Worm (Caenorhabditis elegans) whole organism, L3 larva: Measurements from ENCODE around the gene bath-42.

Experiments used
- ZK546.5 ChIP-seq: sonication (generic microtip); optimal IDR thresholded peaks from 2 replicates; lab custom pipeline; 2017; ENCODE audit warnings: missing biosample characterization, missing genetic modification characterization
- aly-2 ChIP-seq: fragments of 150-350 bp; optimal IDR thresholded peaks from 2 replicates; lab custom pipeline; 2014; ENCODE audit warnings: missing biosample characterization, missing genetic modification characterization
- ceh-16 ChIP-seq: sonication (generic microtip); optimal IDR thresholded peaks from 2 replicates; lab custom pipeline; 2017; ENCODE audit warnings: missing biosample characterization, missing genetic modification characterization
- ceh-28 ChIP-seq: fragments of 150-350 bp; optimal IDR thresholded peaks from 2 replicates; lab custom pipeline; 2014; ENCODE audit warnings: missing biosample characterization, missing genetic modification reagents, missing genetic modification characterization
- ceh-82 ChIP-seq: fragments of 150-350 bp; optimal IDR thresholded peaks from 2 replicates; lab custom pipeline; 2014; ENCODE audit warnings: missing biosample characterization, missing genetic modification characterization
- ceh-9 ChIP-seq: sonication (generic microtip); optimal IDR thresholded peaks from 2 replicates; lab custom pipeline; 2018; ENCODE audit warnings: missing biosample characterization, missing genetic modification characterization
- daf-12 ChIP-seq: fragments of 150-350 bp; optimal IDR thresholded peaks from 2 replicates; lab custom pipeline; 2014; ENCODE audit warnings: missing biosample characterization, missing genetic modification reagents, missing genetic modification characterization
- egl-5 ChIP-seq: fragments of 150-350 bp; optimal IDR thresholded peaks from 2 replicates; lab custom pipeline; 2017; ENCODE audit warnings: missing biosample characterization, missing genetic modification reagents, missing genetic modification characterization, inconsistent platforms
- elt-1 ChIP-seq: fragments of 150-350 bp; optimal IDR thresholded peaks from 2 replicates; lab custom pipeline; 2014; ENCODE audit warnings: missing biosample characterization, missing genetic modification characterization
- elt-2 ChIP-seq: sonication (generic microtip); optimal IDR thresholded peaks from 2 replicates; lab custom pipeline; 2016; ENCODE audit warnings: missing genetic modification reagents, mild to moderate bottlenecking, missing genetic modification characterization, missing compliant biosample characterization
- elt-3 ChIP-seq, 3 experiments: fragments of 150-350 bp in 1 of 3; sonication (generic microtip) in 2 of 3; optimal IDR thresholded peaks; 2 replicates in 2 of 3; 4 replicates in 1 of 3; lab custom pipeline; 2014 to 2017; ENCODE audit warnings: missing biosample characterization in 3 of 3, missing genetic modification characterization in 3 of 3
- eor-1 ChIP-seq, 2 experiments: fragments of 150-350 bp; optimal IDR thresholded peaks; 2 replicates each; lab custom pipeline; 2014 to 2018; ENCODE audit warnings: missing biosample characterization in 2 of 2, missing genetic modification characterization in 2 of 2
- hmg-11 ChIP-seq: sonication (generic microtip); optimal IDR thresholded peaks from 2 replicates; lab custom pipeline; 2016; ENCODE audit warnings: missing genetic modification characterization, missing compliant biosample characterization
- jun-1 ChIP-seq: fragments of 150-350 bp; optimal IDR thresholded peaks from 2 replicates; lab custom pipeline; 2014; ENCODE audit warnings: missing biosample characterization, missing genetic modification reagents, missing genetic modification characterization
- lin-15B ChIP-seq: fragments of 150-350 bp; optimal IDR thresholded peaks from 2 replicates; lab custom pipeline; 2014; ENCODE audit warnings: missing biosample characterization, missing genetic modification characterization
- lsy-12 ChIP-seq: sonication (generic microtip); optimal IDR thresholded peaks from 2 replicates; lab custom pipeline; 2016; ENCODE audit warnings: mild to moderate bottlenecking, missing genetic modification characterization, missing compliant biosample characterization
- mdl-1 ChIP-seq: fragments of 150-350 bp; optimal IDR thresholded peaks from 2 replicates; lab custom pipeline; 2014; ENCODE audit warnings: missing biosample characterization, missing genetic modification characterization
- nhr-11 ChIP-seq: fragments of 150-350 bp; optimal IDR thresholded peaks from 2 replicates; lab custom pipeline; 2014; ENCODE audit warnings: missing biosample characterization, missing genetic modification characterization
- nhr-237 ChIP-seq: fragments of 150-350 bp; optimal IDR thresholded peaks from 2 replicates; lab custom pipeline; 2014; ENCODE audit warnings: missing biosample characterization, missing genetic modification characterization
- nhr-28 ChIP-seq: fragments of 150-350 bp; optimal IDR thresholded peaks from 2 replicates; lab custom pipeline; 2014; ENCODE audit warnings: missing biosample characterization, missing genetic modification characterization
- nhr-43 ChIP-seq: sonication (generic microtip); optimal IDR thresholded peaks from 2 replicates; lab custom pipeline; 2016; ENCODE audit warnings: mild to moderate bottlenecking, missing genetic modification characterization, missing compliant biosample characterization; ENCODE audit not compliant: poor library complexity, severe bottlenecking
- nhr-67 ChIP-seq: fragments of 150-350 bp; optimal IDR thresholded peaks from 2 replicates; lab custom pipeline; 2014; ENCODE audit warnings: missing biosample characterization, missing genetic modification characterization
- nhr-77 ChIP-seq: fragments of 150-350 bp; optimal IDR thresholded peaks from 2 replicates; lab custom pipeline; 2014; ENCODE audit warnings: missing biosample characterization, missing genetic modification characterization
- pha-4 ChIP-seq: fragments of 150-350 bp; optimal IDR thresholded peaks from 2 replicates; lab custom pipeline; 2014; ENCODE audit warnings: missing biosample characterization, missing genetic modification reagents, missing genetic modification characterization
- pqm-1 ChIP-seq: fragments of 150-350 bp; optimal IDR thresholded peaks from 2 replicates; lab custom pipeline; 2017; ENCODE audit warnings: missing biosample characterization, missing genetic modification characterization, inconsistent platforms
- sea-2 ChIP-seq: fragments of 150-350 bp; sonication (generic microtip); optimal IDR thresholded peaks from 4 replicates; lab custom pipeline; 2014; ENCODE audit warnings: missing biosample characterization, missing genetic modification reagents, missing genetic modification characterization
- skn-1 ChIP-seq: fragments of 150-350 bp; optimal IDR thresholded peaks from 2 replicates; lab custom pipeline; 2014; ENCODE audit warnings: missing biosample characterization, missing genetic modification characterization
- unc-62 ChIP-seq: fragments of 150-350 bp; sonication (generic microtip); optimal IDR thresholded peaks from 4 replicates; lab custom pipeline; 2014; ENCODE audit warnings: missing biosample characterization, missing genetic modification reagents, missing genetic modification characterization
- ztf-4 ChIP-seq: fragments of 150-350 bp; optimal IDR thresholded peaks from 2 replicates; lab custom pipeline; 2014; ENCODE audit warnings: missing biosample characterization, missing genetic modification characterization

Gene bath-42

DNA sequence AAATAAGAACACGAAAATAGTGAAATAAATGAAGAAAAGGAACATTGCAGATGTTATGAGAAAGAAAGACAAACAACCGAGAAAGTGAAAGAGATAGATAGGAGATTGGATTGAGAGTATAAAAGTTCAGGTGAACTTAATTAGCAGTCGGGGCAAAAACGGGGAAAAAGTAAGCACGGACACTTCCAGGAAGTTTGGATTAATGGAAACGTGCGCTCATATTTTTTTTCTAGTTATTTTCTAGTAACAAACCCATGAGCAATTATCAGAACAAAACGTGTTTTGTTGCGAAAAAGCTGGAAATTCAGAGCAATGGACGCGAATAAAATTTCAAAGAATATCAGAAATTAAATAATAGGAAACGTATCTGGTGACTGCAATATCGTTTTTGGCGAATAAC is 41.3 kb downstream of the bath-42 start:
- TF ChIP-seq lsy-12 (tag; lab: Kevin White, UChicago), result no peak
- no peak for TF ChIP-seq pqm-1 (tag; lab: Kevin White, UChicago)
- TF ChIP-seq ceh-82, result no peak
- no peak for TF ChIP-seq hmg-11 (tag; lab: Kevin White, UChicago)
- TF ChIP-seq ceh-9 (tag; lab: Kevin White, UChicago), result no peak
- no peak for TF ChIP-seq nhr-77 (tag; lab: Kevin White, UChicago)
- no peak for TF ChIP-seq ceh-28 (tag; lab: Kevin White, UChicago)
- TF ChIP-seq daf-12 (tag; lab: Kevin White, UChicago), result no peak
- TF ChIP-seq nhr-11 (tag; lab: Kevin White, UChicago), result no peak
- no peak for TF ChIP-seq nhr-28
- TF ChIP-seq pha-4 (tag; lab: Kevin White, UChicago), result no peak
- no peak for TF ChIP-seq mdl-1
- TF ChIP-seq jun-1 (tag; lab: Kevin White, UChicago), result no peak
- TF ChIP-seq aly-2 (tag; lab: Kevin White, UChicago), result no peak
- no peak for TF ChIP-seq ceh-16 (tag; lab: Kevin White, UChicago)

DNA sequence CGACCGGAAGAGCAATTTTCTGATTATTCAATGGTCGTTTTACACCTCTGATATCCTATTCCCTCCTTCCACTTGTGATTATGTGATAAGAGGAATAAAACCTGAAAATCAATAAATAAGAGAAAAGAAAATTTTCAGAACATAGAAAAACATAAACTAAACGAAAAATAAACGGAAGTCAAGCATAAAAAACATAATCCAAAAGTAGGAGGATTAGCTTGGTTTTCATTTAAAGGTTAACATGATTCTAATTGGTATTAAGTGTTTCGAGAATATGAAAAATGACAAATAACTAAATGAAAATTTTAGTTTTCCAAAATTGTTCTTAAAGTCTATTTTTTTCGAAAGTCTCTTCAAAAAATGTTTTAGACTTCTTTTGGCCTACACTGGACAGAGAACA is 42.1 kb downstream of the bath-42 start, which contains the start of gene gei-8:
gei-8 (minus strand) TSS at position 101 of the 400 bp plus-strand sequence.
- TF ChIP-seq nhr-28, result no peak
- TF ChIP-seq egl-5 (tag; lab: Kevin White, UChicago), result no peak
- no peak for TF ChIP-seq lin-15B (tag; lab: Kevin White, UChicago)
- no peak for TF ChIP-seq nhr-67
- TF ChIP-seq ztf-4 (tag; lab: Kevin White, UChicago), result no peak
- no peak for TF ChIP-seq jun-1 (tag; lab: Kevin White, UChicago)
- TF ChIP-seq elt-1 (tag; lab: Kevin White, UChicago), result no peak
- no peak for TF ChIP-seq nhr-11 (tag; lab: Kevin White, UChicago)
- TF ChIP-seq nhr-77 (tag; lab: Kevin White, UChicago), result no peak
- no peak for TF ChIP-seq ZK546.5 (tag; lab: Kevin White, UChicago)
- no peak for TF ChIP-seq nhr-43 (tag; lab: Kevin White, UChicago)
- no peak for TF ChIP-seq eor-1 (tag; optimal IDR thresholded peaks at IDR 0.05; lab: Kevin White, UChicago)
- no peak for TF ChIP-seq skn-1 (tag; lab: Kevin White, UChicago)
- TF ChIP-seq elt-3 (tag; optimal IDR thresholded peaks at IDR 0.05; lab: Kevin White, UChicago), result no peak
- no peak for TF ChIP-seq pha-4 (tag; lab: Kevin White, UChicago)
- TF ChIP-seq pqm-1 (tag; lab: Kevin White, UChicago), result no peak
- no peak for TF ChIP-seq unc-62 (GFP tag; lab: Kevin White, UChicago)
- TF ChIP-seq ceh-16 (tag; lab: Kevin White, UChicago), result no peak

DNA sequence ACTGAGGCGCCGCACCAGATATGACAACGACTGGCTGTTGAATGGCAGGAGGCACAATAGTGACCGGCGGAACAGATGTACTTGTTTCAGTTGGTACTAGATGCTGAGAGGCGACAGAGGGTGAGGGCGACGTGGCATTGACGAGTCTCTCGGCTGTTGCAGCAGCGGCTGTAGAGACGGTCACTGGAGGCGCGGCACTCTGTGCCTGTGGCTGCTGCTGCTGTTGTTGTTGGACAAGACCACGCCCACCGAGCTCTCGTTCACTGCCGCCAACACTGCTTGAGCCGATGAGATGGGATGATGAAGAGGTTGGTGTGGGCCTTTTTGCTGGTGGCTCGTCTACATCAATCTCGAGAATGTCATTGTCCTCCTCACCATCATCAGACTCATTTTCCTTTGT is 46.0 kb downstream of the bath-42 start:
- TF ChIP-seq ceh-28 (tag; lab: Kevin White, UChicago) (no peak), ceh-82 (no peak), ceh-16 (tag; lab: Kevin White, UChicago) (no peak), ztf-4 (tag; lab: Kevin White, UChicago) (no peak), nhr-43 (tag; lab: Kevin White, UChicago) (no peak)

DNA sequence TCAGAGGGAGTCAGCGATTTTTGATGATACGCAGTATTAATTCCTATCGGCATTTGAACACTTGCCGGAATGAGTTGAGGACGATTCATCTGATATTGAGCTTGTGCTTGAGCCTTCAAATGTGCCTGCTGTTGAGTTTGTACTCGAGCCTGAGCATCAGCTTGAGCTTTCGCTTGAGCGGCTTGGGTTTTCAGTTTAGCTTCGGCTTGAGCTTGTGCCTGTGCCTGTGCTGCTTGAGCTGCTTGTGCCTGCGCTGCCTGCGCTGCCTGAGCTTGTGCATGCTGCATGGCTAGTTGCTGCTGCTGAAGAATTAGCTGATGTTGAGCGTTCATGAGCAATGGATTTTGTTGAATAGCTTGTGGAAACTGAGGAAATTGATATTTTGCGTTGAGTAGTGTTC is 47.3 kb downstream of the bath-42 start:
- TF ChIP-seq mdl-1 (no peak), elt-2 (tag; lab: Kevin White, UChicago) (no peak), nhr-237 (tag; lab: Kevin White, UChicago) (no peak), sea-2 (GFP tag; lab: Kevin White, UChicago) (no peak), ceh-16 (tag; lab: Kevin White, UChicago) (no peak), nhr-28 (no peak), egl-5 (tag; lab: Kevin White, UChicago) (no peak), ceh-82 (no peak)
